Fruit fly (Drosophila melanogaster) whole organism, wandering third instar larva: ENCODE results near the gene Hmt-1.

Source experiments
- CG32264 ChIP-seq: fragments of 200-800 bp; sonication (Bioruptor generic); optimal IDR thresholded peaks from 2 replicates; lab custom pipeline; 2016; ENCODE audit warnings: missing biosample characterization, missing genetic modification characterization
- Dif ChIP-seq: fragments of 200-275, 200-300 bp; sonication (Bioruptor generic); optimal IDR thresholded peaks from 2 replicates; lab custom pipeline; 2018; ENCODE audit warnings: missing biosample characterization, missing genetic modification characterization; ENCODE audit not compliant: partially characterized antibody
- HLH106 ChIP-seq: fragments of 200-800 bp; optimal IDR thresholded peaks from 3 replicates; lab custom pipeline; 2019; ENCODE audit warnings: missing biosample characterization, mild to moderate bottlenecking, missing genetic modification characterization, moderate library complexity
- Hr83 ChIP-seq: fragments of 200-300 bp; sonication (Bioruptor generic); optimal IDR thresholded peaks from 2 replicates; lab custom pipeline; 2016; ENCODE audit warnings: missing biosample characterization, mild to moderate bottlenecking, missing genetic modification characterization, moderate library complexity; ENCODE audit not compliant: poor library complexity, severe bottlenecking
- Mio ChIP-seq: sonication (Bioruptor generic); optimal IDR thresholded peaks from 2 replicates; lab custom pipeline; 2016; ENCODE audit warnings: missing biosample characterization, missing genetic modification characterization
- Myc ChIP-seq: fragments of >200 bp; optimal IDR thresholded peaks from 2 replicates; lab custom pipeline; 2017
- OdsH ChIP-seq: fragments of 200-800 bp; sonication (Bioruptor generic); optimal IDR thresholded peaks from 2 replicates; lab custom pipeline; 2016; ENCODE audit warnings: missing biosample characterization, mild to moderate bottlenecking, missing genetic modification characterization
- Rel ChIP-seq, 2 experiments: fragments of 200-800 bp; sonication (Bioruptor generic) in 1 of 2; optimal IDR thresholded peaks; 2 replicates in 1 of 2; 3 replicates in 1 of 2; lab custom pipeline; 2016 to 2019; ENCODE audit warnings: mild to moderate bottlenecking in 2 of 2, missing biosample characterization in 2 of 2, missing genetic modification characterization in 2 of 2, moderate library complexity in 1 of 2
- Vsx2 ChIP-seq: fragments of 200-300, 225-300 bp; sonication (Bioruptor generic); optimal IDR thresholded peaks from 2 replicates; lab custom pipeline; 2018; ENCODE audit warnings: missing biosample characterization, missing genetic modification characterization; ENCODE audit not compliant: partially characterized antibody
- brk ChIP-seq: fragments of 200-800 bp; sonication (Bioruptor generic); optimal IDR thresholded peaks from 2 replicates; lab custom pipeline; 2016; ENCODE audit warnings: missing biosample characterization, mild to moderate bottlenecking, missing genetic modification characterization
- dl ChIP-seq, 2 experiments: fragments of 175-275, 200-275 bp in 1 of 2; fragments of 200-275 bp in 1 of 2; sonication (Bioruptor generic); optimal IDR thresholded peaks; lab custom pipeline; 2018; ENCODE audit warnings: mild to moderate bottlenecking in 2 of 2, missing biosample characterization in 2 of 2, missing genetic modification characterization in 2 of 2, moderate library complexity in 2 of 2; ENCODE audit not compliant: partially characterized antibody in 2 of 2, insufficient read depth in 1 of 2
- dmrt93B ChIP-seq: fragments of 200-800 bp; sonication (Bioruptor generic); optimal IDR thresholded peaks from 2 replicates; lab custom pipeline; 2018; ENCODE audit warnings: missing biosample characterization, mild to moderate bottlenecking, missing genetic modification characterization
- ey ChIP-seq: fragments of 200-800 bp; sonication (Bioruptor generic); optimal IDR thresholded peaks from 2 replicates; lab custom pipeline; 2016; ENCODE audit warnings: missing biosample characterization, missing genetic modification characterization
- foxo ChIP-seq, 2 experiments: fragments of 200-800 bp; sonication (Bioruptor generic); optimal IDR thresholded peaks; 2 replicates in 1 of 2; 3 replicates in 1 of 2; lab custom pipeline; 2016 to 2017; ENCODE audit warnings: missing biosample characterization in 2 of 2, missing genetic modification characterization in 2 of 2
- fru ChIP-seq: fragments of 200-800 bp; sonication (Bioruptor generic); optimal IDR thresholded peaks from 3 replicates; lab custom pipeline; 2016; ENCODE audit warnings: missing biosample characterization, mild to moderate bottlenecking, missing genetic modification characterization
- h ChIP-seq: fragments of 200-800 bp; sonication (Bioruptor generic); optimal IDR thresholded peaks from 3 replicates; lab custom pipeline; 2016; ENCODE audit warnings: missing biosample characterization, mild to moderate bottlenecking, missing genetic modification characterization
- lola ChIP-seq: fragments of >200 bp; optimal IDR thresholded peaks from 2 replicates; lab custom pipeline; 2017; ENCODE audit warnings: missing biosample characterization, missing genetic modification characterization
- psq ChIP-seq: fragments of 200-800 bp; sonication (Bioruptor generic); optimal IDR thresholded peaks from 3 replicates; lab custom pipeline; 2017; ENCODE audit warnings: missing biosample characterization, mild to moderate bottlenecking, missing genetic modification characterization, moderate library complexity
- rgr ChIP-seq: fragments of 200-800 bp; sonication (Bioruptor generic); optimal IDR thresholded peaks from 3 replicates; lab custom pipeline; 2016; ENCODE audit warnings: missing biosample characterization, mild to moderate bottlenecking, missing genetic modification characterization
- sage ChIP-seq: fragments of 200-800 bp; sonication (Bioruptor generic); optimal IDR thresholded peaks from 2 replicates; lab custom pipeline; 2016; ENCODE audit warnings: missing biosample characterization, mild to moderate bottlenecking, missing genetic modification characterization
- sv ChIP-seq: fragments of 200-800 bp; sonication (Bioruptor generic); optimal IDR thresholded peaks from 3 replicates; lab custom pipeline; 2016; ENCODE audit warnings: missing biosample characterization, missing genetic modification characterization
- tai ChIP-seq: sonication (Bioruptor generic); optimal IDR thresholded peaks from 2 replicates; lab custom pipeline; 2016; ENCODE audit warnings: missing biosample characterization, missing genetic modification characterization
- usp ChIP-seq: fragments of >200 bp; optimal IDR thresholded peaks from 2 replicates; lab custom pipeline; 2017; ENCODE audit warnings: missing biosample characterization, missing genetic modification characterization

The Hmt-1 gene

DNA sequence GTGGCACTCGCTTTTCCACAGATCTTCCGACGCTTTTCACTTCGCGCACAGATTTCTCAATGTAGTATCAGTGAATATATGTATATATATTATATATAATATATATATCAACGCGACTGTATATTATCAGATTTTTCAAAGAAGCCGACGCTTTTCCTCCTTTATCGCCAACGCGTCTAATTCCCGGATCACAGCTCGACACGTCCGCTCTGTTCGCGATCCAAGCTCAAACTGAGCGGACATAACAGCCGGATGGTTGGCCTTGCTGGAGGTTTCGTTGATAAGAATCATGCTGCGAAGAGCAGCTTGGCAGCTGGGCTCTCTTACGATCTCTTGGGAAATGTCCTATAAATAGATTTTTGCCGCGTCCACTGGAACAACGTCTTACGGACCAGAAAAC, 3.9 kb downstream of the Hmt-1 start, which contains the start of gene cv-d:
Gene cv-d (minus strand): TSS at position 235 of the 400 bp plus-strand sequence.
- no peak for TF ChIP-seq Rel (GFP tag; optimal IDR thresholded peaks at IDR 0.05; lab: Kevin White, UChicago)
- peak; percentile 0 for TF ChIP-seq Rel (tag; optimal IDR thresholded peaks at IDR 0.05; lab: Kevin White, UChicago)
- no peak for TF ChIP-seq CG32264 (GFP tag; lab: Kevin White, UChicago)

DNA sequence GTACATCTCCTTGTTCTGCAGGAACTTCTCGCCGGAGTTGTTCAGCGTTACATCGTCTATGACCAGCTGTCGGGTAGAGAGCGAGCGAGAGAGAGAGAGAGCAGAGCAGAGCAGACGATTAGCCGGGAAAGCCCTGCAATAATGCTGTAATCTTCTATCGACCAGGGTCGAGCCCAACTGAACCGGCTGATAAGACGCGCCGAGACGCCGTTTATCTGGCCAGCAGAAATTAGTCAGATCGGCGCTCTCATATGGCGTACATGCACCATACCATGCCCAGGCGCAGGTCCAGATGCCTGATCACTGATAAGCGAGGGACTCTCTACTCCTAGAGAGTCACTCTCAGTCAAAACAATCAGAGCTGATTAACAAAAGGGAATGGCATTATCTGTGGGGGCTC, 5.4 kb downstream of the Hmt-1 start:
- TF ChIP-seq Rel (GFP tag; optimal IDR thresholded peaks at IDR 0.05; lab: Kevin White, UChicago), result no peak
- peak; percentile 91 for TF ChIP-seq Rel (tag; optimal IDR thresholded peaks at IDR 0.05; lab: Kevin White, UChicago)
- TF ChIP-seq dl (GFP tag; optimal IDR thresholded peaks at IDR 0.05; lab: Kevin White, UChicago; ENCODE audit: insufficient read depth in 1 of 2, partially characterized antibody in 2 of 2), result no peak

DNA sequence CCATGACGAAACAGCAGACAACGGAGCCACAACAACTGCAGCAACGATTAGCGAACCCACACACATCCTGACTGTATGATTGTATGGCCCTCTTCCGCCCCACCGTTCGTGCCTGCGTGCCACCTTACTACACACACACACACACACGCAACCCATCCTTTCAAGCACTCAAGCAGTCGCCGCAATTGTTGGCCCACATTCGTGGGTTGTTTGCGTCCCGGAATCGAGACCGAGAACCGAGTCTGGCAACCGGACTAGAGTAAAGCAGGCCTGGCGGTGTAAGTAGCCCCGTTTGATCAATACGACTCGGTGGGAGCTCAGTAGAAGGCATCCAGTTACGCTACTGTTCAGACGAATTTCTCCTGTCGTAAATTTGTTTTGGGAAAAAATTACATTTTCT, 11.0 kb downstream of the Hmt-1 start, which contains the start of gene CG4546:
Gene CG4546 (plus strand): TSS at position 301 of the 400 bp plus-strand sequence.
- TF ChIP-seq usp (GFP tag; lab: Kevin White, UChicago), result no peak
- TF ChIP-seq Mio (GFP tag; lab: Kevin White, UChicago), result no peak
- TF ChIP-seq Hr83 (GFP tag; lab: Kevin White, UChicago), result no peak
- no peak for TF ChIP-seq sage (GFP tag; lab: Kevin White, UChicago)
- TF ChIP-seq Rel (GFP tag; optimal IDR thresholded peaks at IDR 0.05; lab: Kevin White, UChicago), result no peak
- TF ChIP-seq Rel (tag; optimal IDR thresholded peaks at IDR 0.05; lab: Kevin White, UChicago), result no peak
- no peak for TF ChIP-seq Myc (lab: Kevin White, UChicago)
- no peak for TF ChIP-seq Dif (GFP tag; lab: Kevin White, UChicago)
- TF ChIP-seq Vsx2, result no peak
- TF ChIP-seq lola (GFP tag; lab: Kevin White, UChicago), result no peak

DNA sequence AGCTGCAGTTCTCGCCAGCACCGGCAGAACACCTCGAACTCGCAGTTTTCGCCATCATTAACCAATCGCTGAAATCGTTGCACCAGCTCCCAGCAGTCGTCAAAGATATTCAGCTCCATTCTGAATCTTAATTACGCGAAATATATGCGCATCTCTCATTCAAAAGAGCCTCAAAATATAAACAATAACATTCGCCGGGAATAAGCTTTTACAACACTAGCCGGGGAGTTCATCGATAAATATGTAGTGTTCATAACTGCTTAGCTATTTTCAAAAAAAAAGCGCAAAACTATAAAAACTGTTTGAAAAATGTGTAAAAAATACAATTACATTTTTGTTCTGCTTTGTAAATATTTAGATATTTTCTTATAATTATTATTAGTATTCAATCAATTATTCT, 18.0 kb downstream of the Hmt-1 start, which contains the start of gene Pbp45:
Gene Pbp45 (minus strand): TSS at position 222 of the 400 bp plus-strand sequence.
- TF ChIP-seq CG32264 (GFP tag; lab: Kevin White, UChicago), result no peak
- TF ChIP-seq dl (GFP tag; optimal IDR thresholded peaks at IDR 0.05; lab: Kevin White, UChicago; ENCODE audit: insufficient read depth in 1 of 2, partially characterized antibody in 2 of 2), result no peak
- no peak for TF ChIP-seq Dif (GFP tag; lab: Kevin White, UChicago)
- TF ChIP-seq fru, result peak; percentile 28
- TF ChIP-seq h (GFP tag; lab: Kevin White, UChicago), result no peak
- no peak for TF ChIP-seq brk (GFP tag; lab: Kevin White, UChicago)
- TF ChIP-seq foxo (GFP tag; optimal IDR thresholded peaks at IDR 0.05; lab: Kevin White, UChicago), result peak in 1 of 2 experiments; percentile 54
- no peak for TF ChIP-seq tai

DNA sequence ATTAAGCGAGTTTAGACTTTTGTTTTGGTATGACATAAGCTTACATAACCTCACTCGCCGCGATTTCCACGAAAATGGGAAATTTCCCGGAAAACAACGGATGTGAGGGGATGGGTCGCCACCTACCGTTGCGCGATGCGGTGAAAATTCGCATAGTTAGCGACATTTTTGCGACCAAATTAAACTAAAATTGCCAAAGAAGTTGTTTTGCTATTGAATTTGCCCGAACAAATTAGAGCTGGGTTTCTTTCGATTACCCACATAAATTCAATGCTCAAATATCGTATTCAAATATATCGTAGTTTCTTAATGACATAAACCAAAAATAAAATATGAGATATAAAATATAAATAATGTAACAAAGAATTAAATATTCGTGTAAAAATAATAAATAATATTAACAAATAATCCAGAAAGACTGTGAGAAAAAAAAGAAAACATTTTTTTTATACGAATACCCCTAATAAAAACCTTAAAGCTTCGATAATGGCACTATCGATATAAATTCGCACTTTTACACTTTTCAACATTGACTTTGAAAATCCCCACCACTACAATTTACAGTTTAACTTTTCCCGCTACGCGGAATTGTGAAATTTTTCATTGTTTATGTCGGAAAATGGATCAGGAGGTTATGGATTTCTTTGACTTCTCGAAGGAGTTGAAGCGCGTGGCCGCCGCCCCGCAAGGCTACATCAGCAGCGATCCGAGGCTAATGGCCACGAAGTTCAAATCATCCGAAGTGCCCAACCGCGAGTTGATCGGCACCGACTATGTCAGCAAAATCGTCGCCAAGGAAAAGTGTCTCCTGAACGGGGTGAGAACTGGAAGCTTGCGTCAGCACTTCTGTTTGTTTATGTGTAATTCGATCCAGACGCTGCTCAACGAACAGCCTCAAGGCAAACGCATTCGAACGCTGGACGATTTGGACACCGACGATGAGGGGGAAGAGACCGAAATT, 20.1 kb downstream of the Hmt-1 start, which contains the start of the genes ND-23 and spn-E:
Gene ND-23 (minus strand): TSS at position 254 of the 961 bp plus-strand sequence.
Gene spn-E (plus strand): TSS at position 556 of the 961 bp plus-strand sequence.
- peak; percentile 40 for TF ChIP-seq psq (GFP tag; lab: Kevin White, UChicago)
- no peak for TF ChIP-seq Rel (GFP tag; optimal IDR thresholded peaks at IDR 0.05; lab: Kevin White, UChicago)
- peak; percentile 97 for TF ChIP-seq Rel (tag; optimal IDR thresholded peaks at IDR 0.05; lab: Kevin White, UChicago)
- TF ChIP-seq h (GFP tag; lab: Kevin White, UChicago), result no peak
- peak; percentile 54 for TF ChIP-seq OdsH
- TF ChIP-seq foxo (GFP tag; optimal IDR thresholded peaks at IDR 0.05; lab: Kevin White, UChicago), result peak in 1 of 2 experiments; percentile 61
- no peak for TF ChIP-seq ey (GFP tag; lab: Kevin White, UChicago)
- peak; percentile 7 for TF ChIP-seq dmrt93B (GFP tag; lab: Kevin White, UChicago)
- peak; percentile 72 for TF ChIP-seq HLH106
- TF ChIP-seq sv, result peak; percentile 18
- peak; percentile 30 for TF ChIP-seq rgr (GFP tag; lab: Kevin White, UChicago)

DNA sequence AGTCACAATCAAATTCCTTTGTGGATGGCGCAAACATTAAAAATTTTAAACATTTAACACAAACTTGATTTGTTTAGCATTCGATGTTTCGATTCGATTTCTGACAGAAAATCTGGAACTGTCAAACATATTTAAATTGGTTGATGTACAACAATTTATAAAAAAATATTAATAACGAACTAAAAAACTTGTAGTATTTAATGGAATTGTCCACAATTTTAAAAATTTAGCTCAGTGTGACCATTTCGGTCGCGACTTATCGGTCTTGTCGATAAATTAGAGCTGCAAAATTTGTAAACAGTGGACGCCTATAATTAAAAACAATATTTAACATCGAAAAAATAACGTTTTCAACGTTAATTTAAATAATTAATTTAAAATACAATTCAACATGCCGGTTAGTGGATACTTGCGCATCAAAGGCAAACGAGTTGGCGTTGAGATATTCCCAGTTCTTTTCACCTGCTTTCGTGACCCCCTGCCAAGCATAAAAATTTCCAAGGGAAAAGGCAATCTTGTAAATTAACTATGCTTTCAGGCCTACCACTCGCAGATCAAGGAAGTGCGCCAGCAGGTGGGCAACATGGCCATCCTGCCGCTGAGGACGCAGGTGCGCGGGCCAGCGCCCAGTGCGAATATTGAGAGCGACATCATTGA, 22.8 kb downstream of the Hmt-1 start, which contains the start of the genes CG43317 and Arpc3A:
Gene CG43317 (minus strand): TSS at position 51 of the 657 bp plus-strand sequence.
Gene Arpc3A (plus strand): TSS at position 274 of the 657 bp plus-strand sequence.
- TF ChIP-seq lola (GFP tag; lab: Kevin White, UChicago) (no peak), sage (GFP tag; lab: Kevin White, UChicago) (peak; percentile 40)
- TF ChIP-seq, all 38 proteins: peak for 1
